Fruit fly (Drosophila melanogaster) whole organism, prepupa: ENCODE measurements around the gene CG43063.

ENCODE experiments used
- CG15336 ChIP-seq: fragments of 200-800 bp; sonication (Bioruptor generic); IDR thresholded peaks from 2 replicates; pipeline ENCODE4 v1.3.6; 2022; ENCODE audit warnings: missing biosample characterization, missing genetic modification characterization
- CG4318 ChIP-seq: fragments of 200-800 bp; sonication (Bioruptor generic); optimal IDR thresholded peaks from 3 replicates; lab custom pipeline; 2017; ENCODE audit warnings: missing biosample characterization, mild to moderate bottlenecking, missing genetic modification characterization
- CG6854 ChIP-seq: fragments of 200-800 bp; sonication (Bioruptor generic); optimal IDR thresholded peaks from 2 replicates; lab custom pipeline; 2017; ENCODE audit warnings: missing biosample characterization, mild to moderate bottlenecking, missing genetic modification characterization
- CG8119 ChIP-seq: fragments of 200-800 bp; sonication (Bioruptor generic); IDR thresholded peaks from 3 replicates; pipeline ENCODE4 v1.3.6; 2022; ENCODE audit warnings: missing biosample characterization, missing genetic modification characterization
- Gug ChIP-seq: fragments of 200-800 bp; sonication (Bioruptor generic); IDR thresholded peaks from 2 replicates; pipeline ENCODE4 v1.3.6; 2022; ENCODE audit warnings: missing biosample characterization, missing genetic modification characterization
- Lpt ChIP-seq: fragments of 200-800 bp; sonication (Bioruptor generic); optimal IDR thresholded peaks from 3 replicates; lab custom pipeline; 2016; ENCODE audit warnings: missing biosample characterization, missing genetic modification characterization
- Smox ChIP-seq: fragments of 200-800 bp; sonication (Bioruptor generic); optimal IDR thresholded peaks from 3 replicates; lab custom pipeline; 2016; ENCODE audit warnings: missing biosample characterization, missing genetic modification characterization
- Sox14 ChIP-seq: fragments of 200-800 bp; sonication (Bioruptor generic); optimal IDR thresholded peaks from 3 replicates; lab custom pipeline; 2016; ENCODE audit warnings: missing biosample characterization, missing genetic modification characterization
- fkh ChIP-seq: fragments of 200-800 bp; sonication (Bioruptor generic); optimal IDR thresholded peaks from 3 replicates; lab custom pipeline; 2017; ENCODE audit warnings: missing biosample characterization, mild to moderate bottlenecking, missing genetic modification characterization, moderate library complexity
- lz ChIP-seq: fragments of 200-800 bp; sonication (Bioruptor generic); optimal IDR thresholded peaks from 3 replicates; lab custom pipeline; 2016; ENCODE audit warnings: missing biosample characterization, missing genetic modification characterization
- salr ChIP-seq, 2 experiments: fragments of 200-800 bp; sonication (Bioruptor generic); optimal IDR thresholded peaks; 3 replicates each; lab custom pipeline; 2016 to 2018; ENCODE audit warnings: missing biosample characterization in 2 of 2, missing genetic modification characterization in 2 of 2, mild to moderate bottlenecking in 1 of 2

DNA sequence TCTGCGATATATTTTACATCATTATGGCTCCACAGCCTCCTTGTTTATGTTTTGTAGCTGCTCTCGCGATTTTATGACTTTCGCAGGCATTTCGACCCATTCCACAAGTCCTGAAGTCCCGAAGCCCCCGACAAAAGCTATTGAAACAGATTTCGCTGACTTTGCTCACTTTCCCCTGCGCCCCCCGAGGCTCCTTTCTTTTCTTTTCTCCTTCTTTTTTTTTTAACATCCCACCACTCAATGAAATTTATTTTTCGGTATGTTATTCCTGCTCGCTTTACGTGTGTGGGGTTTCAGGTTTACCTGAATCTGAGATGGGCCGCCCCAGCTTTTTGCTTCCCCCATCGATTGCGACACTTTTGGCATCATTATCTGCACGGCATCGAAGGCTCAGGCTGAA, 3.6 kb upstream of the CG43063 start:
- TF ChIP-seq CG8119 (GFP tag; lab: Robert Waterston, UW): no peak
- no peak for TF ChIP-seq Smox (GFP tag; lab: Kevin White, UChicago)
- no peak for TF ChIP-seq CG4318
- TF ChIP-seq fkh (GFP tag; lab: Kevin White, UChicago): no peak
- no peak for TF ChIP-seq Lpt (GFP tag; lab: Kevin White, UChicago)
- TF ChIP-seq salr (GFP tag; optimal IDR thresholded peaks at IDR 0.05; lab: Kevin White, UChicago): no peak
- TF ChIP-seq Gug (GFP tag; lab: Robert Waterston, UW): no peak
- TF ChIP-seq CG15336 (GFP tag; lab: Robert Waterston, UW): no peak
- no peak for TF ChIP-seq lz (GFP tag; lab: Kevin White, UChicago)
- TF ChIP-seq Sox14 (GFP tag; lab: Kevin White, UChicago): no peak
- no peak for TF ChIP-seq CG6854 (GFP tag; lab: Kevin White, UChicago)
